Worm (Caenorhabditis elegans) whole organism, L4 larva: ENCODE measurements around the gene tomm-22.

ENCODE experiments used
- Y5F2A.4 ChIP-seq: fragments of 200-800 bp; sonication (Bioruptor generic); optimal IDR thresholded peaks from 2 replicates; lab custom pipeline; 2018; ENCODE audit warnings: mild to moderate bottlenecking, missing genetic modification characterization, missing compliant biosample characterization
- ZK337.2 ChIP-seq: fragments of 200-800 bp; sonication (Bioruptor generic); IDR thresholded peaks from 2 replicates; pipeline ENCODE4 v1.3.6; 2022; ENCODE audit warnings: missing genetic modification reagents, missing genetic modification characterization, missing compliant biosample characterization
- ZK546.5 ChIP-seq, 2 experiments: sonication (generic microtip); optimal IDR thresholded peaks; 2 replicates each; lab custom pipeline; 2017; ENCODE audit warnings: missing biosample characterization in 2 of 2, missing genetic modification characterization in 2 of 2
- aly-2 ChIP-seq: sonication (generic microtip); optimal IDR thresholded peaks from 2 replicates; lab custom pipeline; 2018; ENCODE audit warnings: missing biosample characterization, missing genetic modification characterization
- ama-1 ChIP-seq: fragments of 150-350 bp; optimal IDR thresholded peaks from 2 replicates; lab custom pipeline; 2014; ENCODE audit warnings: inconsistent platforms, mixed read lengths
- arid-1 ChIP-seq: fragments of 200-800 bp; sonication (Bioruptor generic); conservative IDR thresholded peaks from 2 replicates; pipeline ENCODE4 v1.3.6; 2022; ENCODE audit warnings: missing genetic modification reagents, missing genetic modification characterization, missing compliant biosample characterization
- attf-4 ChIP-seq: sonication (generic microtip); optimal IDR thresholded peaks from 3 replicates; lab custom pipeline; 2017; ENCODE audit warnings: missing biosample characterization, missing genetic modification characterization
- ceh-20 ChIP-seq: fragments of 200-800 bp; sonication (Bioruptor generic); IDR thresholded peaks from 2 replicates; pipeline ENCODE4 v1.3.6; 2022; ENCODE audit warnings: missing genetic modification reagents, missing genetic modification characterization, missing compliant biosample characterization
- ceh-28 ChIP-seq: fragments of 150-350 bp; optimal IDR thresholded peaks from 2 replicates; lab custom pipeline; 2014; ENCODE audit warnings: missing biosample characterization, missing genetic modification reagents, missing genetic modification characterization
- ces-1 ChIP-seq: fragments of 150-350 bp; sonication (generic microtip); optimal IDR thresholded peaks from 4 replicates; lab custom pipeline; 2014; ENCODE audit warnings: missing biosample characterization, missing genetic modification reagents, missing genetic modification characterization
- dmd-9 ChIP-seq: fragments of 200-800 bp; sonication (Bioruptor generic); IDR thresholded peaks from 2 replicates; pipeline ENCODE4 v1.3.6; 2022; ENCODE audit warnings: missing genetic modification reagents, missing genetic modification characterization, missing compliant biosample characterization
- dpl-1 ChIP-seq: fragments of 150-350 bp; optimal IDR thresholded peaks from 2 replicates; lab custom pipeline; 2014; ENCODE audit warnings: missing biosample characterization, missing genetic modification reagents, missing genetic modification characterization
- fkh-10 ChIP-seq: fragments of 150-350 bp; optimal IDR thresholded peaks from 2 replicates; lab custom pipeline; 2014; ENCODE audit warnings: missing biosample characterization, missing genetic modification reagents, missing genetic modification characterization
- fos-1 ChIP-seq: fragments of 150-350 bp; optimal IDR thresholded peaks from 2 replicates; lab custom pipeline; 2014; ENCODE audit warnings: missing biosample characterization, missing genetic modification characterization
- hif-1 ChIP-seq, 2 experiments: sonication (generic microtip); optimal IDR thresholded peaks; 2 replicates each; lab custom pipeline; 2016 to 2017; ENCODE audit warnings: missing compliant biosample characterization in 2 of 2, missing genetic modification characterization in 2 of 2, missing genetic modification reagents in 2 of 2, missing genotype in 2 of 2, mild to moderate bottlenecking in 1 of 2
- hlh-30 ChIP-seq: sonication (generic microtip); optimal IDR thresholded peaks from 2 replicates; lab custom pipeline; 2017; ENCODE audit warnings: antibody characterized with exemption, mild to moderate bottlenecking, missing genetic modification characterization, missing compliant biosample characterization; ENCODE audit not compliant: insufficient read depth
- jun-1 ChIP-seq: fragments of 150-350 bp; optimal IDR thresholded peaks from 2 replicates; lab custom pipeline; 2014; ENCODE audit warnings: missing biosample characterization, missing genetic modification reagents, missing genetic modification characterization
- lin-1 ChIP-seq: fragments of 200-800 bp; sonication (Bioruptor generic); IDR thresholded peaks from 2 replicates; pipeline ENCODE4 v1.3.6; 2022; ENCODE audit warnings: missing genetic modification reagents, missing genetic modification characterization, missing compliant biosample characterization
- lin-13 ChIP-seq: fragments of 150-350 bp; optimal IDR thresholded peaks from 2 replicates; lab custom pipeline; 2014; ENCODE audit warnings: missing biosample characterization, missing genetic modification reagents, missing genetic modification characterization
- lin-15B ChIP-seq: fragments of 150-350 bp; sonication (generic microtip); optimal IDR thresholded peaks from 3 replicates; lab custom pipeline; 2014; ENCODE audit warnings: missing biosample characterization, missing genetic modification characterization
- lin-38 ChIP-seq: fragments of 200-800 bp; sonication (Bioruptor generic); IDR thresholded peaks from 2 replicates; pipeline ENCODE4 v1.3.6; 2022; ENCODE audit warnings: missing genetic modification reagents, missing genetic modification characterization, missing compliant biosample characterization
- lin-39 ChIP-seq: fragments of 150-350 bp; optimal IDR thresholded peaks from 2 replicates; lab custom pipeline; 2014; ENCODE audit warnings: missing biosample characterization, missing genetic modification reagents, missing genetic modification characterization
- lsy-2 ChIP-seq, 2 experiments: fragments of 150-350 bp in 1 of 2; sonication (generic microtip) in 1 of 2; optimal IDR thresholded peaks; 2 replicates each; lab custom pipeline; 2014 to 2017; ENCODE audit warnings: missing biosample characterization in 2 of 2, missing genetic modification characterization in 2 of 2
- madf-9 ChIP-seq: fragments of 200-800 bp; sonication (Bioruptor generic); conservative IDR thresholded peaks from 2 replicates; pipeline ENCODE4 v1.3.6; 2022; ENCODE audit warnings: missing genetic modification reagents, missing genetic modification characterization, missing compliant biosample characterization
- mdl-1 ChIP-seq, 2 experiments: fragments of 150-350 bp in 1 of 2; sonication (generic microtip) in 1 of 2; optimal IDR thresholded peaks; 2 replicates each; lab custom pipeline; 2014 to 2017; ENCODE audit warnings: missing biosample characterization in 2 of 2, missing genetic modification characterization in 2 of 2
- mep-1 ChIP-seq: fragments of 150-350 bp; sonication (generic microtip); optimal IDR thresholded peaks from 3 replicates; lab custom pipeline; 2014; ENCODE audit warnings: missing biosample characterization, missing genetic modification characterization
- mes-2 ChIP-seq: sonication (generic microtip); optimal IDR thresholded peaks from 2 replicates; lab custom pipeline; 2016; ENCODE audit warnings: missing genotype, mild to moderate bottlenecking, missing genetic modification characterization, missing compliant biosample characterization; ENCODE audit not compliant: poor library complexity, severe bottlenecking
- mxl-3 ChIP-seq: fragments of 200-800 bp; sonication (Bioruptor generic); optimal IDR thresholded peaks from 2 replicates; lab custom pipeline; 2018; ENCODE audit warnings: mild to moderate bottlenecking, missing genetic modification characterization, missing compliant biosample characterization
- nhr-102 ChIP-seq: sonication (generic microtip); optimal IDR thresholded peaks from 2 replicates; lab custom pipeline; 2016; ENCODE audit warnings: mild to moderate bottlenecking, missing genetic modification characterization, moderate library complexity, missing compliant biosample characterization
- nhr-11 ChIP-seq: fragments of 150-350 bp; optimal IDR thresholded peaks from 2 replicates; lab custom pipeline; 2014; ENCODE audit warnings: missing biosample characterization, missing genetic modification characterization
- nhr-237 ChIP-seq: sonication (generic microtip); optimal IDR thresholded peaks from 2 replicates; lab custom pipeline; 2017; ENCODE audit warnings: missing biosample characterization, missing genetic modification characterization
- nhr-25 ChIP-seq: sonication (generic microtip); optimal IDR thresholded peaks from 2 replicates; lab custom pipeline; 2017; ENCODE audit warnings: missing genetic modification characterization, mild to moderate bottlenecking, missing compliant biosample characterization, antibody characterized with exemption, moderate library complexity, borderline replicate concordance; ENCODE audit not compliant: insufficient read depth
- nhr-28 ChIP-seq: fragments of 150-350 bp; optimal IDR thresholded peaks from 2 replicates; lab custom pipeline; 2014; ENCODE audit warnings: missing biosample characterization, missing genetic modification characterization
- nhr-41 ChIP-seq: fragments of 200-800 bp; sonication (Bioruptor generic); IDR thresholded peaks from 2 replicates; pipeline ENCODE4 v1.3.6; 2022; ENCODE audit warnings: missing genetic modification reagents, missing genetic modification characterization, missing compliant biosample characterization
- nhr-6 ChIP-seq: fragments of 150-350 bp; optimal IDR thresholded peaks from 2 replicates; lab custom pipeline; 2014; ENCODE audit warnings: missing biosample characterization, missing genetic modification characterization
- nhr-77 ChIP-seq: fragments of 150-350 bp; optimal IDR thresholded peaks from 2 replicates; lab custom pipeline; 2014; ENCODE audit warnings: missing biosample characterization, missing genetic modification characterization
- pha-4 ChIP-seq, 2 experiments: fragments of 150-350 bp in 1 of 2; fragments of 200-800 bp in 1 of 2; sonication (Bioruptor generic) in 1 of 2; IDR thresholded peaks in 1 of 2; optimal IDR thresholded peaks in 1 of 2; 2 replicates each; pipeline versions ENCODE4 v1.3.6 to Lab custom; 2014 to 2022; ENCODE audit warnings: missing genetic modification characterization in 2 of 2, missing genetic modification reagents in 2 of 2, missing biosample characterization in 1 of 2, missing compliant biosample characterization in 1 of 2
- sdz-12 ChIP-seq: fragments of 200-800 bp; sonication (Bioruptor generic); optimal IDR thresholded peaks from 2 replicates; lab custom pipeline; 2018; ENCODE audit warnings: mild to moderate bottlenecking, missing genetic modification characterization, missing compliant biosample characterization
- tag-97 ChIP-seq: fragments of 200-800 bp; sonication (Bioruptor generic); IDR thresholded peaks from 2 replicates; pipeline ENCODE4 v1.3.6; 2022; ENCODE audit warnings: missing genetic modification characterization, missing compliant biosample characterization
- tra-1 ChIP-seq: fragments of 200-800 bp; sonication (Bioruptor generic); IDR thresholded peaks from 2 replicates; pipeline ENCODE4 v1.3.6; 2022; ENCODE audit warnings: missing genetic modification reagents, missing genetic modification characterization, missing compliant biosample characterization
- unc-130 ChIP-seq: sonication (generic microtip); optimal IDR thresholded peaks from 2 replicates; lab custom pipeline; 2016; ENCODE audit warnings: missing genetic modification reagents, missing genetic modification characterization, missing compliant biosample characterization
- unc-39 ChIP-seq: sonication (generic microtip); optimal IDR thresholded peaks from 2 replicates; lab custom pipeline; 2017; ENCODE audit warnings: missing biosample characterization, missing genetic modification characterization
- zfp-2 ChIP-seq: sonication (generic microtip); optimal IDR thresholded peaks from 2 replicates; lab custom pipeline; 2016; ENCODE audit warnings: mild to moderate bottlenecking, missing genetic modification characterization, missing compliant biosample characterization
- zfp-3 ChIP-seq: fragments of 200-800 bp; sonication (Bioruptor generic); conservative IDR thresholded peaks from 2 replicates; pipeline ENCODE4 v1.3.6; 2022; ENCODE audit warnings: missing genetic modification reagents, missing genetic modification characterization, missing compliant biosample characterization
- ztf-7 ChIP-seq: fragments of 150-350 bp; optimal IDR thresholded peaks from 2 replicates; lab custom pipeline; 2014; ENCODE audit warnings: missing biosample characterization, missing genetic modification characterization

The tomm-22 gene

DNA sequence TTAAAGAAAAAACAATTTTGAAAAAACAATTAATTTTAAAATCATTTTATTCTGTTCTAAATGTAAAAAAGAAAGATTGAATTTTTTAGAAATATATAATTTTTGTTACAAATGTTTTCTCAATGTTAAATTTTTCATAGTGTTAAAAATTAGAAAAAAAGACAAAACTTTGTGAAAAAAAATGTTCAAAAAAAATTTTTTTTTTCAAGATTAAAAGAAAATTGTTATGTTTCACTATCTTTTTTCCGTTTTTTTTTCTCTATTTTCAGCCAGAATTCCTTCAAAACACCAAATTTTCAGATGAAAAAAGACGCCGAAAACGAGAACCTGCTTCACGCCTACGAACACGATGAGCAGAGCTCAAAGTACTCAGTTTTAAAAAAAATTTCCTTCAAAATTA lies 24.8 kb upstream of the tomm-22 start, which contains the start of gene sms-5:
sms-5 (plus strand) TSS at position 301 of the 400 bp plus-strand sequence.
- TF ChIP-seq fkh-10 (GFP tag; lab: Kevin White, UChicago) (no peak), nhr-6 (tag; lab: Kevin White, UChicago) (no peak), arid-1 (GFP tag; lab: Robert Waterston, UW) (no peak), ceh-20 (no peak), lin-1 (no peak), attf-4 (no peak), nhr-237 (tag; lab: Kevin White, UChicago) (no peak), ama-1 (no peak)

- TF ChIP-seq nhr-102 (no peak), jun-1 (tag; lab: Kevin White, UChicago) (no peak), zfp-2 (tag; lab: Kevin White, UChicago) (no peak), ZK546.5 (tag; optimal IDR thresholded peaks at IDR 0.05; lab: Kevin White, UChicago) (no peak), mdl-1 (tag; optimal IDR thresholded peaks at IDR 0.05; lab: Kevin White, UChicago) (no peak), ZK337.2 (GFP tag; lab: Robert Waterston, UW) (no peak), tag-97 (GFP tag; lab: Robert Waterston, UW) (no peak), lin-38 (GFP tag; lab: Robert Waterston, UW) (peak; percentile 60), lin-15B (tag; lab: Kevin White, UChicago) (no peak), pha-4 (GFP tag; IDR thresholded peaks at IDR 0.05; lab: Robert Waterston, UW) (no peak), pha-4 (tag; optimal IDR thresholded peaks at IDR 0.05; lab: Kevin White, UChicago) (no peak), ces-1 (GFP tag; lab: Kevin White, UChicago) (peak; percentile 22), nhr-25 (tag; lab: Kevin White, UChicago) (no peak), lsy-2 (tag; optimal IDR thresholded peaks at IDR 0.05; lab: Kevin White, UChicago) (peak in 1 of 2 experiments; percentile 44), hif-1 (tag; optimal IDR thresholded peaks at IDR 0.05; lab: Kevin White, UChicago) (peak in 1 of 2 experiments; percentile 71), arid-1 (GFP tag; lab: Robert Waterston, UW) (no peak), dpl-1 (GFP tag; lab: Kevin White, UChicago) (peak; percentile 46), madf-9 (GFP tag; lab: Robert Waterston, UW) (no peak), unc-130 (GFP tag; lab: Kevin White, UChicago) (peak; percentile 9), nhr-6 (tag; lab: Kevin White, UChicago) (no peak), fos-1 (no peak), nhr-77 (tag; lab: Kevin White, UChicago) (no peak), ztf-7 (no peak), mep-1 (peak; percentile 21), dmd-9 (no peak), unc-39 (tag; lab: Kevin White, UChicago) (no peak)
These were observed 14.1 kb upstream of the tomm-22 start, which contains the start of the genes gldi-1 and prp-21 for ce11 chrII:484328-484916. gldi-1 (minus strand) TSS chrII:484378. prp-21 (plus strand) TSS chrII:484866.

- no peak for TF ChIP-seq sdz-12 (GFP tag; lab: Kevin White, UChicago)
- no peak for TF ChIP-seq ceh-20
- peak; percentile 55 for TF ChIP-seq lin-13 (GFP tag; lab: Kevin White, UChicago)
- peak; percentile 42 for TF ChIP-seq mxl-3 (GFP tag; lab: Kevin White, UChicago)
- no peak for TF ChIP-seq nhr-25 (tag; lab: Kevin White, UChicago)
- no peak for TF ChIP-seq lin-39 (tag; lab: Kevin White, UChicago)
- TF ChIP-seq dpl-1 (GFP tag; lab: Kevin White, UChicago), result peak; percentile 40
- no peak for TF ChIP-seq ztf-7
- TF ChIP-seq nhr-28 (tag; lab: Kevin White, UChicago), result peak; percentile 35
- no peak for TF ChIP-seq arid-1 (GFP tag; lab: Robert Waterston, UW)
- TF ChIP-seq tag-97 (GFP tag; lab: Robert Waterston, UW), result no peak
- TF ChIP-seq ceh-28 (tag; lab: Kevin White, UChicago), result no peak
- TF ChIP-seq nhr-11 (tag; lab: Kevin White, UChicago), result no peak
- no peak for TF ChIP-seq Y5F2A.4 (GFP tag; lab: Kevin White, UChicago)
- peak; percentile 5 for TF ChIP-seq hlh-30 (tag; lab: Kevin White, UChicago)
- TF ChIP-seq nhr-41 (GFP tag; lab: Robert Waterston, UW), result no peak
- TF ChIP-seq tra-1, result no peak
- no peak for TF ChIP-seq aly-2 (tag; lab: Kevin White, UChicago)
- TF ChIP-seq mes-2 (tag; lab: Kevin White, UChicago), result peak; percentile 94
- TF ChIP-seq unc-39 (tag; lab: Kevin White, UChicago), result no peak
- no peak for TF ChIP-seq lin-15B (tag; lab: Kevin White, UChicago)
- TF ChIP-seq jun-1 (tag; lab: Kevin White, UChicago), result no peak
- no peak for TF ChIP-seq dmd-9
- TF ChIP-seq zfp-3 (GFP tag; lab: Robert Waterston, UW), result no peak
These were observed 5.7 kb upstream of the tomm-22 start, which contains the start of gene nsun-1 for ce11 chrII:475890-476420. nsun-1 (minus strand) TSS chrII:475940.
